Fruit fly (Drosophila melanogaster) whole organism, pupa: ENCODE results near the gene CG10301.

Source experiments
- CG10348 ChIP-seq: fragments of 200-800 bp; sonication (Bioruptor generic); IDR thresholded peaks from 2 replicates; pipeline ENCODE4 v1.3.6; 2022; ENCODE audit warnings: missing biosample characterization, missing genetic modification characterization
- CG12605 ChIP-seq: fragments of 200-800 bp; sonication (Bioruptor generic); IDR thresholded peaks from 2 replicates; pipeline ENCODE4 v1.3.6; 2022; ENCODE audit warnings: missing biosample characterization, missing genetic modification characterization
- CG13204 ChIP-seq: fragments of 200-800 bp; sonication (Bioruptor generic); optimal IDR thresholded peaks from 2 replicates; lab custom pipeline; 2018; ENCODE audit warnings: missing biosample characterization, mild to moderate bottlenecking, missing genetic modification characterization, moderate library complexity
- CG14655 ChIP-seq: fragments of 200-800 bp; sonication (Bioruptor generic); optimal IDR thresholded peaks from 3 replicates; lab custom pipeline; 2017; ENCODE audit warnings: mild to moderate bottlenecking, missing biosample characterization, missing genetic modification reagents, missing genetic modification characterization
- CG15710 ChIP-seq: fragments of 200-800 bp; sonication (Bioruptor generic); optimal IDR thresholded peaks from 2 replicates; lab custom pipeline; 2018; ENCODE audit warnings: missing biosample characterization, mild to moderate bottlenecking, missing genetic modification characterization, moderate library complexity
- CG17806 ChIP-seq: fragments of 200-800 bp; sonication (Bioruptor generic); optimal IDR thresholded peaks from 2 replicates; lab custom pipeline; 2018; ENCODE audit warnings: missing biosample characterization, mild to moderate bottlenecking, missing genetic modification characterization, moderate library complexity
- CG32121 ChIP-seq: fragments of 200-800 bp; sonication (Bioruptor generic); IDR thresholded peaks from 2 replicates; pipeline ENCODE4 v1.3.6; 2022; ENCODE audit warnings: missing biosample characterization, missing genetic modification characterization
- CG34367 ChIP-seq: fragments of 200-800 bp; sonication (Bioruptor generic); optimal IDR thresholded peaks from 2 replicates; lab custom pipeline; 2018; ENCODE audit warnings: missing biosample characterization, mild to moderate bottlenecking, missing genetic modification characterization
- CG4496 ChIP-seq: fragments of 200-800 bp; sonication (Bioruptor generic); IDR thresholded peaks from 3 replicates; pipeline ENCODE4 v1.3.6; 2022; ENCODE audit warnings: missing biosample characterization, missing genetic modification characterization
- CG8159 ChIP-seq: fragments of 200-800 bp; sonication (Bioruptor generic); optimal IDR thresholded peaks from 3 replicates; lab custom pipeline; 2018; ENCODE audit warnings: missing biosample characterization, mild to moderate bottlenecking, missing genetic modification characterization, moderate library complexity
- CG8301 ChIP-seq: fragments of 200-800 bp; sonication (Bioruptor generic); optimal IDR thresholded peaks from 2 replicates; lab custom pipeline; 2018; ENCODE audit warnings: missing biosample characterization, mild to moderate bottlenecking, missing genetic modification characterization
- CG9948 ChIP-seq: fragments of 200-800 bp; sonication (Bioruptor generic); optimal IDR thresholded peaks from 2 replicates; lab custom pipeline; 2018; ENCODE audit warnings: missing biosample characterization, mild to moderate bottlenecking, missing genetic modification characterization, moderate library complexity
- D1 ChIP-seq: fragments of 200-800 bp; sonication (Bioruptor generic); optimal IDR thresholded peaks from 2 replicates; lab custom pipeline; 2018; ENCODE audit warnings: missing biosample characterization, mild to moderate bottlenecking, missing genetic modification characterization, moderate library complexity
- EcR ChIP-seq: fragments of 200-800 bp; sonication (Bioruptor generic); optimal IDR thresholded peaks from 3 replicates; lab custom pipeline; 2019; ENCODE audit warnings: missing biosample characterization, missing genetic modification characterization, mild to moderate bottlenecking, moderate library complexity, missing genetic modification reagents
- Ets98B ChIP-seq: fragments of 200-800 bp; sonication (Bioruptor generic); IDR thresholded peaks from 2 replicates; pipeline ENCODE4 v1.3.6; 2022; ENCODE audit warnings: missing biosample characterization, missing genetic modification characterization
- Pif1A ChIP-seq: fragments of 200-800 bp; sonication (Bioruptor generic); optimal IDR thresholded peaks from 3 replicates; lab custom pipeline; 2016; ENCODE audit warnings: missing biosample characterization, missing genetic modification characterization
- Pif1B ChIP-seq: fragments of 200-800 bp; sonication (Bioruptor generic); optimal IDR thresholded peaks from 3 replicates; lab custom pipeline; 2016; ENCODE audit warnings: missing biosample characterization, missing genetic modification characterization
- Snoo ChIP-seq: fragments of 200-800 bp; sonication (Bioruptor generic); optimal IDR thresholded peaks from 3 replicates; lab custom pipeline; 2017; ENCODE audit warnings: missing biosample characterization, mild to moderate bottlenecking, missing genetic modification characterization, inconsistent platforms
- fd96Ca ChIP-seq: fragments of 200-800 bp; sonication (Bioruptor generic); IDR thresholded peaks from 3 replicates; pipeline ENCODE4 v1.3.6; 2022; ENCODE audit warnings: missing biosample characterization, missing genetic modification characterization
- gl ChIP-seq: fragments of 200-800 bp; sonication (Bioruptor generic); optimal IDR thresholded peaks from 2 replicates; lab custom pipeline; 2018; ENCODE audit warnings: missing biosample characterization, mild to moderate bottlenecking, missing genetic modification characterization
- rn ChIP-seq: fragments of 200-800 bp; sonication (Bioruptor generic); IDR thresholded peaks from 2 replicates; pipeline ENCODE4 v1.3.6; 2022; ENCODE audit warnings: missing biosample characterization, missing genetic modification characterization

The CG10301 gene

DNA sequence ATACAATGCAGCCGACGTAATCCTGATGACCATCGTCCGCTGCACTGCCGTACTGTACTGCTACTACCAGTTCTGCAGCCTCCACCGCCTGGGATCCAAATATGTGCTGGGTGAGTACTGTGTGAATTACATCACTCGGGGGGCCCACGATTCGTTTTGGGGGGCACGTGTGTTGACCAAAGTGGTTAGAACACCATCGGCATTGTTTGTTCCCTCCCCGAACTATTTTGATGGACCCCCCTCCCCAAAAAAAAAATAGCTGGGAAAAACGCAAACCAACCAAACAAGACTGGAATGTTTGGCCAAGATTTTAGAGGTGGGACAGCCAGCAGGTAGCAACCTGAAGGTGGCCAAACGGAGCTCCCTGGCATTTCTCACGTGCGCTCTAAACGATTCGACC is 37.5 kb downstream of the CG10301 start:
- TF ChIP-seq EcR (GFP tag; lab: Kevin White, UChicago) (no peak), Ets98B (GFP tag; lab: Robert Waterston, UW) (no peak), CG9948 (no peak), Pif1A (GFP tag; lab: Kevin White, UChicago) (no peak), CG13204 (GFP tag; lab: Kevin White, UChicago) (no peak), CG12605 (GFP tag; lab: Robert Waterston, UW) (no peak), CG8301 (tag; lab: Kevin White, UChicago) (no peak), CG17806 (tag; lab: Kevin White, UChicago) (no peak), Pif1B (no peak), CG34367 (no peak), CG8159 (tag; lab: Kevin White, UChicago) (no peak), D1 (tag; lab: Kevin White, UChicago) (no peak), fd96Ca (no peak)

DNA sequence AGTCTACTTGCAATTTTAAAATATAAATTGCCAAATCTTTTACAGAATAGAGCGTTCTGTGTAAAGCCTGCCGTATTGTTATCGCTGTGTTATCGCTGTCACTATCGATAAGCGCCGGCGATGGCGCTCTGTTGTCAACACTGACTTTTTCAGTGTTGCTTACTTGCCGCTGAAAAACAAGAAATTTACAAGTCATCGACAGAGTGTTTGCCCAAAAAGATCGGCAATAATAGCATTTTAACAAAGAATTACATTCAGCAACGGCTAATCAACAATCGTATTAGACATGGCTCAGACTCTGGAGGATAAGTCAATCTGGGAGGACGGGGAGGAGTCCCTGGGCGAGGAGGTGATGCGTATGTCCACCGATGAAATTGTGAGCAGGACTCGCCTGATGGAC is 42.8 kb downstream of the CG10301 start, which contains the start of the genes RanBP3 and Rpt5:
Gene RanBP3, minus strand, starts transcription at position 107 of the 400 bp plus-strand sequence.
Gene Rpt5, plus strand, starts transcription at position 149 of the 400 bp plus-strand sequence.
- TF ChIP-seq CG10348 = no peak
- TF ChIP-seq CG4496 (GFP tag; lab: Robert Waterston, UW) = peak; percentile 29; the same call in 1 of the 3 replicates
- TF ChIP-seq CG32121 (GFP tag; lab: Robert Waterston, UW) = peak; percentile 20; the same call in 1 of the 2 replicates
- TF ChIP-seq Ets98B (GFP tag; lab: Robert Waterston, UW) = peak; percentile 58
- no peak for TF ChIP-seq D1 (tag; lab: Kevin White, UChicago)
- TF ChIP-seq Pif1A (GFP tag; lab: Kevin White, UChicago) = no peak
- peak; percentile 6 for TF ChIP-seq CG17806 (tag; lab: Kevin White, UChicago)
- TF ChIP-seq CG8301 (tag; lab: Kevin White, UChicago) = no peak
- TF ChIP-seq CG8159 (tag; lab: Kevin White, UChicago) = no peak
- TF ChIP-seq fd96Ca = peak; percentile 28; the same call in 1 of the 3 replicates
- TF ChIP-seq Snoo (tag; lab: Kevin White, UChicago) = peak; percentile 40
- peak; percentile 6 for TF ChIP-seq EcR (GFP tag; lab: Kevin White, UChicago)
- TF ChIP-seq CG15710 (tag; lab: Kevin White, UChicago) = peak; percentile 39
- TF ChIP-seq gl (tag; lab: Kevin White, UChicago) = no peak
- no peak for TF ChIP-seq rn (GFP tag; lab: Robert Waterston, UW)
- no peak for TF ChIP-seq Pif1B
- no peak for TF ChIP-seq CG9948

DNA sequence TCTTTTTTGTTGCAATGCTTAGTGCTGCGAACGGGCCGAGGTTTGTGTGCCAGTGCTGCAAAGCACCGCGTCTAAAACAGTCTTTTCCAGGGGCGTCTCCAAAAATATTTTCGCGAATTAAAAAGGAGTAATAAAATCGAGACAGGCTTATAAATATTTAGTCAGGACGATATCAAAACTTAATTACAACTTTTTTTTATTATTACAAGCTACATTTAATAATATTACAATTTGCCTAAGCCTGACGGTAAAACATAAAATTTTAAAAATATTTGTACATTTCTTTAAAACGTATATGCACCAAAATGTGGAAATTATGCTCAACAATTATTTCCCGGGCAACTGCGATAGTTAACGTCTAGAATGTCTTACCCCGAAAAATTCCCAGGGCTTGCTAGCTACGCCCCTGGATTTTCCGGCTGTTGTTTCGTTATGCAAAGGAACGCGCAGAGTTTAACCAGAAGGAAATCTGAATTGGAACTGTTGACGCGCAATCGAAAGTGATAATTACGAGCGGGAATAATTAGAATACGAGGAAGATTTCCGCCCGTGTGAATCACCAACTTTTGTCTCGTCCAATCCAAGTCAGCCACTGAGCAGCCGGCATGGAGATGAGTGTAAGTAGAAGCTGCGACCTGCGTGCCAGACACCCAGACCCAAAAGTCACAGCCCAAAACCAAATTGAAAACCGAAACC is 48.1 kb downstream of the CG10301 start, which contains the start of the genes PTPMT1 and Hrd3:
Gene PTPMT1, plus strand, starts transcription at position 428 of the 696 bp plus-strand sequence.
Gene Hrd3, minus strand, starts transcription at position 646 of the 696 bp plus-strand sequence.
- TF ChIP-seq CG34367 (peak; percentile 97), Ets98B (GFP tag; lab: Robert Waterston, UW) (peak; percentile 91), CG8301 (tag; lab: Kevin White, UChicago) (peak; percentile 98), CG12605 (GFP tag; lab: Robert Waterston, UW) (peak; percentile 88), CG9948 (peak; percentile 99), Snoo (tag; lab: Kevin White, UChicago) (peak; percentile 98), CG8159 (tag; lab: Kevin White, UChicago) (peak; percentile 99), CG32121 (GFP tag; lab: Robert Waterston, UW) (peak; percentile 95), rn (GFP tag; lab: Robert Waterston, UW) (peak; percentile 92), fd96Ca (peak; percentile 94), Pif1B (peak; percentile 99), EcR (GFP tag; lab: Kevin White, UChicago) (peak; percentile 47), CG14655 (GFP tag; lab: Kevin White, UChicago) (peak; percentile 100), CG13204 (GFP tag; lab: Kevin White, UChicago) (peak; percentile 95), Pif1A (GFP tag; lab: Kevin White, UChicago) (peak; percentile 99), CG4496 (GFP tag; lab: Robert Waterston, UW) (peak; percentile 97), CG15710 (tag; lab: Kevin White, UChicago) (peak; percentile 99), CG10348 (peak; percentile 93), gl (tag; lab: Kevin White, UChicago) (peak; percentile 91), CG17806 (tag; lab: Kevin White, UChicago) (peak; percentile 97), D1 (tag; lab: Kevin White, UChicago) (no peak)
- TF ChIP-seq, all 21 proteins: peak for 20

DNA sequence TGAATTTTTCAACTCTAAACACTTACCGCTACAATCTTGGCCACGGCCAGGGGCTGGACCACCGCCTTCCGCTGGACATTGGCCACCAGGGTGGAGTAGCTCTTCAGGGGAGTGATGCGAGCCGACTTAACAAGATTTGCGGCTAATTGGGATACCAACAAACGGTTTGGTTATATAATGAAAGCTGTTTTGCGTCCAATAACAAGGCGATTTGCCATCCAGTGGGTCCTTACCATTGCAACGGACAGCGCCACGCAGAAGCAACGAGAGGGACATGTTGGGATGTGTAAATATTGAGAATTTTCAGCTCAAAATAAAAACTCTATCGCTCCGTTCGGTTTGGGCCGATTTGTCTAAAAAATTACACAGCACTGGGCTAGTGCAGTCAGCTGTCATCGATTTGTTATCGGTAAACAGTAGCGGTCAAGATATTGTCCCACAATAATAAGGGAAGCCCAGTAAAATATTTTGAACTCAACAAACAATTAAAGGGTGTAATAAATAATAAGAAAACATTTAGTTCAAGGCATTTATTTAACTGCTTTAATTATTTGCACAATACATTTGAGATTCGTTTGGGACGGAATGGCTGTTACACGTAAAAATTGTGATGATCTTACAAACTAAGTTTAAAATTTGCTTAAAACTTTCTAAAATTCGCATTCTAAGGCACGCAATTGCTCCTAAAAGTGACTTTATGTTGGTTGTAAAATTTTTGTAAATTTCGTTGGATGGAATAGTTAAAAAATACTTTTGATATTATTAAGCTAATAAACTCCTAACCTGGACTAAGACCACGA is 50.5 kb downstream of the CG10301 start, which contains the start of gene SdhD:
Gene SdhD, minus strand, starts transcription at position 382 of the 800 bp plus-strand sequence.
- TF ChIP-seq Snoo (tag; lab: Kevin White, UChicago) (peak; percentile 32), CG17806 (tag; lab: Kevin White, UChicago) (no peak)
- TF ChIP-seq, all 21 proteins: peak for 1
